Fruit fly (Drosophila melanogaster): Measurements from ENCODE around the gene CG42342.

- no peak for TF ChIP-seq toe (GFP tag; optimal IDR thresholded peaks at IDR 0.05)
- TF ChIP-seq kay (GFP tag; ENCODE audit: borderline replicate concordance): no peak
- TF ChIP-seq CG1620 (GFP tag; optimal IDR thresholded peaks at IDR 0.05): no peak
- TF ChIP-seq Hr96 (GFP tag; optimal IDR thresholded peaks at IDR 0.05): no peak
- no peak for TF ChIP-seq CG11617 (GFP tag; optimal IDR thresholded peaks at IDR 0.05)
Observed at dm6 chr3R:16510128-16510527, 7.6 kb downstream of the CG42342 start.
